Worm (Caenorhabditis elegans): ENCODE data around the gene iffb-1.

DNA sequence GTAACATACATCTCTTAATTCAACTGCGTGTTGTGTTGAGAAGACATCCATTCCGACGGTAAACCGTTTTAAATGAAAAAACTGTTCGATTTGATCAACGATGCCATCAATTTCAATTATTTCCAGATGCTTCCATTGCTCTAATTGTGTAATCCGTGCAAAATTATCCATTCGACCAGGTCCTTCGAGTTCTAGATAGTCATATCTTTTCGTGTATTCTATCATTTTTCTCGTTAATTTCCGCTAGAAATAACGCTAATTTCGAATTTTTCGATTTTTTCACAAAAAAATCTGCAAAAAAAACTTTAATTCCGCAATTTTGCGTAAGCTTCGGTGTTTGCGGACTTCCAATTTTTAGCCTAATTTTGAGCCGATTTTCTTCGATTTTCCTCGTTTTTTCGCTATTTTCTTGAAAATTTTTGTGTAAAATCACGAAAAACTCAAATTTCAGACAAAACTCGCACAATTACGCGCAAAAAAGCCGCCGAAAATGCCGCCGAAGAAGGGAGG lies at the start of gene iffb-1, which contains the start of gene fbxa-66:
- no peak for TF ChIP-seq mab-5 (tag; optimal IDR thresholded peaks at IDR 0.05)
- no peak for TF ChIP-seq ztf-11 (tag; optimal IDR thresholded peaks at IDR 0.05)
- TF ChIP-seq unc-39 (tag; optimal IDR thresholded peaks at IDR 0.05): no peak

Measured in whole organism, mixed stage, embryonic.